Worm (Caenorhabditis elegans): Measurements from ENCODE around the gene F49E2.2.

F49E2.2 gene

ce11 chrX:9584333-9584732, 17.8 kb downstream of the F49E2.2 start, which contains the start of gene gpx-5 (continued):
- TF ChIP-seq hlh-17 (GFP tag; optimal IDR thresholded peaks at IDR 0.05; ENCODE audit: borderline replicate concordance): no peak
- TF ChIP-seq efl-1 (optimal IDR thresholded peaks at IDR 0.05): peak in 1 of 2 experiments; percentile 30
- no peak for TF ChIP-seq efl-1 (GFP tag; optimal IDR thresholded peaks at IDR 0.05 in 1 of 2)
- TF ChIP-seq C34B4.2 (tag; optimal IDR thresholded peaks at IDR 0.05): no peak
- peak; percentile 4 for TF ChIP-seq fos-1 (tag; optimal IDR thresholded peaks at IDR 0.05)
- no peak for TF ChIP-seq swsn-7 (tag; optimal IDR thresholded peaks at IDR 0.05)
- TF ChIP-seq lir-3 (tag; optimal IDR thresholded peaks at IDR 0.05; ENCODE audit: poor library complexity): no peak
- no peak for TF ChIP-seq elt-2 (tag; optimal IDR thresholded peaks at IDR 0.05)
- no peak for TF ChIP-seq ama-1 (optimal IDR thresholded peaks at IDR 0.05)
- TF ChIP-seq ceh-63 (GFP tag; optimal IDR thresholded peaks at IDR 0.05): no peak
- TF ChIP-seq nhr-71 (tag; optimal IDR thresholded peaks at IDR 0.05): peak; percentile 42
- no peak for TF ChIP-seq jun-1 (tag; optimal IDR thresholded peaks at IDR 0.05)
- no peak for TF ChIP-seq aha-1 (tag; optimal IDR thresholded peaks at IDR 0.05)
- peak in 2 of 6 experiments; percentile 16 to 40 for TF ChIP-seq elt-3 (tag; optimal IDR thresholded peaks at IDR 0.05)
- no peak for TF ChIP-seq pax-3 (tag; optimal IDR thresholded peaks at IDR 0.05)
- no peak for TF ChIP-seq C04F5.9 (tag; optimal IDR thresholded peaks at IDR 0.05)
- peak; percentile 69 for TF ChIP-seq lin-14 (GFP tag; optimal IDR thresholded peaks at IDR 0.05)
- no peak for TF ChIP-seq efl-3 (GFP tag; optimal IDR thresholded peaks at IDR 0.05)
- no peak for TF ChIP-seq zag-1 (tag; optimal IDR thresholded peaks at IDR 0.05)
- TF ChIP-seq nhr-237 (tag; optimal IDR thresholded peaks at IDR 0.05): no peak
- 0 out of 2 replicates have a peak, but pooled peaks have one; percentile 15 for TF ChIP-seq grh-1 (GFP tag; IDR thresholded peaks at IDR 0.05)
- TF ChIP-seq lsy-2 (tag; optimal IDR thresholded peaks at IDR 0.05): peak; percentile 0 to 72
- TF ChIP-seq lin-35 (GFP tag; optimal IDR thresholded peaks at IDR 0.05): peak in 1 of 2 experiments; percentile 46
- no peak for TF ChIP-seq rnt-1 (tag; optimal IDR thresholded peaks at IDR 0.05)
- TF ChIP-seq alr-1 (tag; optimal IDR thresholded peaks at IDR 0.05; ENCODE audit: borderline replicate concordance): no peak

- TF ChIP-seq grh-1 (GFP tag; IDR thresholded peaks at IDR 0.05) (0 out of 2 replicates have a peak, but pooled peaks have one; percentile 7), lin-13 (GFP tag; optimal IDR thresholded peaks at IDR 0.05) (no peak), mab-9 (GFP tag; IDR thresholded peaks at IDR 0.05) (no peak), nhr-76 (tag; optimal IDR thresholded peaks at IDR 0.05) (no peak), Y116A8C.19 (tag; optimal IDR thresholded peaks at IDR 0.05; ENCODE audit: borderline replicate concordance) (no peak), dsc-1 (tag; optimal IDR thresholded peaks at IDR 0.05) (no peak), nhr-85 (tag) (peak; percentile 69), ama-1 (optimal IDR thresholded peaks at IDR 0.05) (no peak), jun-1 (tag; optimal IDR thresholded peaks at IDR 0.05) (no peak), hlh-4 (tag; optimal IDR thresholded peaks at IDR 0.05) (no peak)
Observed at ce11 chrX:9585584-9586166, 19.1 kb downstream of the F49E2.2 start.

ce11 chrX:9587642-9588041, 21.1 kb downstream of the F49E2.2 start, which contains the start of gene gpx-3:
Gene gpx-3 (plus strand): TSS chrX:9587942.
- TF ChIP-seq nhr-20 (tag; optimal IDR thresholded peaks at IDR 0.05): no peak
- TF ChIP-seq lsy-2 (tag; optimal IDR thresholded peaks at IDR 0.05): no peak

- no peak for TF ChIP-seq egl-27 (tag; optimal IDR thresholded peaks at IDR 0.05)
- no peak for TF ChIP-seq vab-15 (tag; optimal IDR thresholded peaks at IDR 0.05)
- TF ChIP-seq nhr-71 (tag; optimal IDR thresholded peaks at IDR 0.05): no peak
- no peak for TF ChIP-seq nhr-85 (tag)
- no peak for TF ChIP-seq unc-30 (tag; optimal IDR thresholded peaks at IDR 0.05)
- no peak for TF ChIP-seq nhr-12 (tag; optimal IDR thresholded peaks at IDR 0.05)
- TF ChIP-seq fos-1 (tag; optimal IDR thresholded peaks at IDR 0.05): no peak
- TF ChIP-seq mef-2 (tag; optimal IDR thresholded peaks at IDR 0.05): no peak
- no peak for TF ChIP-seq skn-1 (tag; optimal IDR thresholded peaks at IDR 0.05)
- TF ChIP-seq C16A3.4 (tag; optimal IDR thresholded peaks at IDR 0.05): no peak
- TF ChIP-seq nhr-11 (tag; optimal IDR thresholded peaks at IDR 0.05): no peak
- TF ChIP-seq lir-3 (tag; optimal IDR thresholded peaks at IDR 0.05; ENCODE audit: poor library complexity): no peak
- TF ChIP-seq egl-13 (tag; optimal IDR thresholded peaks at IDR 0.05): no peak
- no peak for TF ChIP-seq ces-1 (GFP tag; optimal IDR thresholded peaks at IDR 0.05)
- TF ChIP-seq pax-3 (tag; optimal IDR thresholded peaks at IDR 0.05): no peak
- TF ChIP-seq aly-2 (tag; optimal IDR thresholded peaks at IDR 0.05): no peak
- no peak for TF ChIP-seq ets-5 (GFP tag; IDR thresholded peaks at IDR 0.05)
- TF ChIP-seq hpl-2 (GFP tag; optimal IDR thresholded peaks at IDR 0.05): no peak
- TF ChIP-seq lsy-2 (tag; optimal IDR thresholded peaks at IDR 0.05): no peak
- no peak for TF ChIP-seq snpc-4 (tag; optimal IDR thresholded peaks at IDR 0.05)
Observed at ce11 chrX:9589123-9589522, 22.6 kb downstream of the F49E2.2 start, which contains the start of gene del-8. Gene del-8 (plus strand): TSS chrX:9589423.
